Fruit fly (Drosophila melanogaster) Kc167 (cell line): Measurements from ENCODE around the gene betaTub65B.

Source experiments
- Myc ChIP-seq: fragments of >200 bp; optimal IDR thresholded peaks from 2 replicates; lab custom pipeline; 2017; ENCODE audit warnings: missing external identifiers
- Sin3A ChIP-seq: fragments of >200 bp; optimal IDR thresholded peaks from 2 replicates; lab custom pipeline; 2018; ENCODE audit warnings: missing external identifiers
- h ChIP-seq: fragments of >200 bp; optimal IDR thresholded peaks from 3 replicates; lab custom pipeline; 2018; ENCODE audit warnings: missing external identifiers
- insv ChIP-seq: fragments of >200 bp; optimal IDR thresholded peaks from 3 replicates; lab custom pipeline; 2018; ENCODE audit warnings: missing external identifiers
- psq ChIP-seq: fragments of >200 bp; optimal IDR thresholded peaks from 2 replicates; lab custom pipeline; 2017; ENCODE audit warnings: missing external identifiers
- ttk ChIP-seq: sonication (Bioruptor generic); optimal IDR thresholded peaks from 2 replicates; lab custom pipeline; 2017; ENCODE audit warnings: missing external identifiers

The betaTub65B gene

dm6 chr3L:6577313-6577852, 46.9 kb downstream of the betaTub65B start:
- no peak for TF ChIP-seq psq (lab: Kevin White, UChicago)
- TF ChIP-seq h (lab: Kevin White, UChicago), result no peak
- TF ChIP-seq Myc (lab: Kevin White, UChicago), result no peak
- no peak for TF ChIP-seq insv (lab: Kevin White, UChicago)
- TF ChIP-seq Sin3A (lab: Kevin White, UChicago), result no peak
- TF ChIP-seq ttk, result no peak
